Fruit fly (Drosophila melanogaster) whole organism, embryonic: Measurements from ENCODE around the gene ebd2.

Source experiments
- Aef1 ChIP-seq: fragments of 200-800 bp; sonication (Bioruptor generic); IDR thresholded peaks from 3 replicates; pipeline ENCODE4 v1.3.6; 2022; ENCODE audit warnings: missing biosample characterization, missing genetic modification characterization
- B-H1 ChIP-seq: fragments of 200-800 bp; sonication (Bioruptor generic); IDR thresholded peaks from 3 replicates; pipeline ENCODE4 v1.3.6; 2022; ENCODE audit warnings: missing biosample characterization, missing genetic modification characterization
- Bgb ChIP-seq: fragments of 200-800 bp; sonication (Bioruptor generic); IDR thresholded peaks from 2 replicates; pipeline ENCODE4 v1.3.6; 2022; ENCODE audit warnings: missing biosample characterization, missing genetic modification characterization; ENCODE audit not compliant: partially characterized antibody
- CG10431 ChIP-seq: fragments of 200-800 bp; sonication (Bioruptor generic); optimal IDR thresholded peaks from 3 replicates; lab custom pipeline; 2018; ENCODE audit warnings: missing biosample characterization, mild to moderate bottlenecking, missing genetic modification characterization
- CG11560 ChIP-seq: fragments of 200-800 bp; sonication (Bioruptor generic); IDR thresholded peaks from 3 replicates; pipeline ENCODE4 v1.3.6; 2022; ENCODE audit warnings: missing biosample characterization, missing genetic modification characterization
- CG12299 ChIP-seq: fragments of 200-800 bp; sonication (Bioruptor generic); optimal IDR thresholded peaks from 2 replicates; lab custom pipeline; 2018; ENCODE audit warnings: missing biosample characterization, mild to moderate bottlenecking, missing genetic modification characterization
- CG13624 ChIP-seq: fragments of 200-800 bp; sonication (Bioruptor generic); optimal IDR thresholded peaks from 2 replicates; lab custom pipeline; 2016; ENCODE audit warnings: missing biosample characterization, missing genetic modification characterization
- CG14667 ChIP-seq: fragments of 200-800 bp; sonication (Bioruptor generic); IDR thresholded peaks from 2 replicates; pipeline ENCODE4 v1.3.6; 2022; ENCODE audit warnings: missing biosample characterization, missing genetic modification characterization
- CG14965 ChIP-seq: fragments of 200-800 bp; sonication (Bioruptor generic); optimal IDR thresholded peaks from 2 replicates; lab custom pipeline; 2016; ENCODE audit warnings: missing biosample characterization, missing genetic modification characterization, borderline replicate concordance
- CG1529 ChIP-seq: fragments of 200-800 bp; sonication (Bioruptor generic); optimal IDR thresholded peaks from 3 replicates; lab custom pipeline; 2018; ENCODE audit warnings: missing biosample characterization, missing genetic modification characterization
- CG15514 ChIP-seq: fragments of 200-800 bp; sonication (Bioruptor generic); optimal IDR thresholded peaks from 3 replicates; lab custom pipeline; 2017; ENCODE audit warnings: missing biosample characterization, missing genetic modification characterization, mild to moderate bottlenecking, moderate library complexity, missing genetic modification reagents
- CG17802 ChIP-seq: fragments of 200-800 bp; sonication (Bioruptor generic); optimal IDR thresholded peaks from 2 replicates; lab custom pipeline; 2018; ENCODE audit warnings: missing biosample characterization, mild to moderate bottlenecking, missing genetic modification characterization, moderate library complexity
- CG17912 ChIP-seq: fragments of 200-800 bp; sonication (Bioruptor generic); optimal IDR thresholded peaks from 2 replicates; lab custom pipeline; 2018; ENCODE audit warnings: missing biosample characterization, mild to moderate bottlenecking, missing genetic modification characterization
- CG2875 ChIP-seq: fragments of 200-800 bp; sonication (Bioruptor generic); optimal IDR thresholded peaks from 2 replicates; lab custom pipeline; 2017; ENCODE audit warnings: missing biosample characterization, mild to moderate bottlenecking, missing genetic modification characterization, missing genetic modification reagents
- CG2889 ChIP-seq: fragments of 200-800 bp; sonication (Bioruptor generic); IDR thresholded peaks from 3 replicates; pipeline ENCODE4 v1.3.6; 2022; ENCODE audit warnings: missing biosample characterization, missing genetic modification characterization
- CG32772 ChIP-seq: fragments of 200-800 bp; sonication (Bioruptor generic); IDR thresholded peaks from 2 replicates; pipeline ENCODE4 v1.3.6; 2022; ENCODE audit warnings: missing biosample characterization, missing genetic modification characterization
- CG3995 ChIP-seq: fragments of 200-800 bp; sonication (Bioruptor generic); optimal IDR thresholded peaks from 3 replicates; lab custom pipeline; 2016; ENCODE audit warnings: missing biosample characterization, missing genetic modification characterization
- CG6791 ChIP-seq: fragments of 200-800 bp; sonication (Bioruptor generic); IDR thresholded peaks from 3 replicates; pipeline ENCODE4 v1.3.6; 2022; ENCODE audit warnings: missing biosample characterization, missing genetic modification characterization; ENCODE audit not compliant: partially characterized antibody
- CG7357 ChIP-seq: fragments of 200-800 bp; sonication (Bioruptor generic); IDR thresholded peaks from 3 replicates; pipeline ENCODE4 v1.3.6; 2022; ENCODE audit warnings: missing biosample characterization, missing genetic modification characterization
- CG8359 ChIP-seq: fragments of 200-800 bp; sonication (Bioruptor generic); optimal IDR thresholded peaks from 2 replicates; lab custom pipeline; 2017; ENCODE audit warnings: missing biosample characterization, mild to moderate bottlenecking, missing genetic modification characterization, borderline replicate concordance
- CHES-1-like ChIP-seq: fragments of 200-800 bp; sonication (Bioruptor generic); optimal IDR thresholded peaks from 2 replicates; lab custom pipeline; 2016; ENCODE audit warnings: missing biosample characterization, missing genetic modification characterization
- Dad ChIP-seq: fragments of 200-800 bp; sonication (Bioruptor generic); optimal IDR thresholded peaks from 3 replicates; lab custom pipeline; 2016; ENCODE audit warnings: missing biosample characterization, missing genetic modification characterization
- Doc2 ChIP-seq: fragments of 200-800 bp; sonication (Bioruptor generic); IDR thresholded peaks from 2 replicates; pipeline ENCODE4 v1.3.6; 2022; ENCODE audit warnings: missing biosample characterization, missing genetic modification characterization
- Dref ChIP-seq: fragments of 200-800 bp; sonication (Bioruptor generic); IDR thresholded peaks from 2 replicates; pipeline ENCODE4 v1.3.6; 2022; ENCODE audit warnings: missing biosample characterization, missing genetic modification characterization
- E2f2 ChIP-seq: fragments of 200-800 bp; sonication (Bioruptor generic); IDR thresholded peaks from 2 replicates; pipeline ENCODE4 v1.3.6; 2022; ENCODE audit warnings: missing biosample characterization, missing genetic modification characterization
- HLH3B ChIP-seq: fragments of 200-800 bp; sonication (Bioruptor generic); IDR thresholded peaks from 2 replicates; pipeline ENCODE4 v1.3.6; 2022; ENCODE audit warnings: missing biosample characterization, missing genetic modification characterization
- Hmx ChIP-seq: fragments of 200-800 bp; sonication (Bioruptor generic); optimal IDR thresholded peaks from 2 replicates; lab custom pipeline; 2016; ENCODE audit warnings: missing biosample characterization, missing genetic modification characterization
- Max ChIP-seq: fragments of 200-800 bp; sonication (Bioruptor generic); optimal IDR thresholded peaks from 2 replicates; lab custom pipeline; 2016; ENCODE audit warnings: missing biosample characterization, mild to moderate bottlenecking, missing genetic modification characterization
- Neu2 ChIP-seq: fragments of 200-800 bp; sonication (Bioruptor generic); optimal IDR thresholded peaks from 3 replicates; lab custom pipeline; 2016; ENCODE audit warnings: missing biosample characterization, missing genetic modification characterization, borderline replicate concordance
- Nf-YB ChIP-seq: fragments of 200-800 bp; sonication (Bioruptor generic); optimal IDR thresholded peaks from 3 replicates; lab custom pipeline; 2019; ENCODE audit warnings: missing biosample characterization, mild to moderate bottlenecking, missing genetic modification characterization, moderate library complexity
- Oli ChIP-seq: fragments of 200-800 bp; sonication (Bioruptor generic); optimal IDR thresholded peaks from 2 replicates; lab custom pipeline; 2018; ENCODE audit warnings: missing biosample characterization, mild to moderate bottlenecking, missing genetic modification characterization, moderate library complexity
- Side ChIP-seq: fragments of 200-800 bp; sonication (Bioruptor generic); optimal IDR thresholded peaks from 2 replicates; lab custom pipeline; 2016; ENCODE audit warnings: missing biosample characterization, missing genetic modification characterization
- ac ChIP-seq: fragments of 200-800 bp; sonication (Bioruptor generic); optimal IDR thresholded peaks from 3 replicates; lab custom pipeline; 2017; ENCODE audit warnings: missing biosample characterization, mild to moderate bottlenecking, missing genetic modification characterization
- cg ChIP-seq: fragments of 200-800 bp; sonication (Bioruptor generic); optimal IDR thresholded peaks from 3 replicates; lab custom pipeline; 2019; ENCODE audit warnings: missing biosample characterization, mild to moderate bottlenecking, missing genetic modification characterization, moderate library complexity
- dpn ChIP-seq, 2 experiments: fragments of 200-800 bp; sonication (Bioruptor generic); optimal IDR thresholded peaks; 3 replicates each; lab custom pipeline; 2016; ENCODE audit warnings: missing biosample characterization in 2 of 2, missing genetic modification characterization in 2 of 2
- en ChIP-seq: fragments of 200-800 bp; sonication (Bioruptor generic); optimal IDR thresholded peaks from 2 replicates; lab custom pipeline; 2016; ENCODE audit warnings: missing biosample characterization, missing genetic modification characterization
- exex ChIP-seq: fragments of 200-800 bp; sonication (Bioruptor generic); optimal IDR thresholded peaks from 4 replicates; lab custom pipeline; 2018; ENCODE audit warnings: missing biosample characterization, mild to moderate bottlenecking, missing genetic modification characterization, moderate library complexity
- gce ChIP-seq: fragments of 200-800 bp; sonication (Bioruptor generic); IDR thresholded peaks from 3 replicates; pipeline ENCODE4 v1.3.6; 2022; ENCODE audit warnings: missing biosample characterization, missing genetic modification characterization
- gcm ChIP-seq: fragments of 200-800 bp; sonication (Bioruptor generic); optimal IDR thresholded peaks from 2 replicates; lab custom pipeline; 2019; ENCODE audit warnings: missing biosample characterization, mild to moderate bottlenecking, missing genetic modification characterization, moderate library complexity
- ind ChIP-seq: fragments of 200-800 bp; sonication (Bioruptor generic); optimal IDR thresholded peaks from 3 replicates; lab custom pipeline; 2016; ENCODE audit warnings: missing biosample characterization, missing genetic modification characterization
- lab ChIP-seq: fragments of 200-800 bp; sonication (Bioruptor generic); optimal IDR thresholded peaks from 3 replicates; lab custom pipeline; 2017; ENCODE audit warnings: missing biosample characterization, missing genetic modification characterization, mild to moderate bottlenecking, moderate library complexity, missing genetic modification reagents
- nerfin-1 ChIP-seq: fragments of 200-800 bp; sonication (Bioruptor generic); optimal IDR thresholded peaks from 3 replicates; lab custom pipeline; 2019; ENCODE audit warnings: missing biosample characterization, mild to moderate bottlenecking, missing genetic modification characterization, moderate library complexity
- nmo ChIP-seq: fragments of 200-800 bp; sonication (Bioruptor generic); optimal IDR thresholded peaks from 2 replicates; lab custom pipeline; 2018; ENCODE audit warnings: missing biosample characterization, mild to moderate bottlenecking, missing genetic modification characterization, moderate library complexity
- scrt ChIP-seq: fragments of 200-800 bp; sonication (Bioruptor generic); optimal IDR thresholded peaks from 2 replicates; lab custom pipeline; 2018; ENCODE audit warnings: missing biosample characterization, mild to moderate bottlenecking, missing genetic modification characterization, moderate library complexity
- sima ChIP-seq: fragments of 200-800 bp; sonication (Bioruptor generic); optimal IDR thresholded peaks from 2 replicates; lab custom pipeline; 2016; ENCODE audit warnings: missing biosample characterization, missing genetic modification characterization
- slbo ChIP-seq: fragments of 200-800 bp; sonication (Bioruptor generic); IDR thresholded peaks from 2 replicates; pipeline ENCODE4 v1.3.6; 2022; ENCODE audit warnings: missing biosample characterization, missing genetic modification characterization
- sqz ChIP-seq: fragments of 200-800 bp; sonication (Bioruptor generic); optimal IDR thresholded peaks from 3 replicates; lab custom pipeline; 2018; ENCODE audit warnings: missing biosample characterization, mild to moderate bottlenecking, missing genetic modification characterization
- tap ChIP-seq: fragments of 200-800 bp; optimal IDR thresholded peaks from 3 replicates; lab custom pipeline; 2019; ENCODE audit warnings: missing biosample characterization, mild to moderate bottlenecking, missing genetic modification characterization, moderate library complexity
- tio ChIP-seq: fragments of 200-800 bp; sonication (Bioruptor generic); optimal IDR thresholded peaks from 2 replicates; lab custom pipeline; 2017; ENCODE audit warnings: missing biosample characterization, missing genetic modification characterization, inconsistent platforms
- z ChIP-seq: fragments of 200-800 bp; sonication (Bioruptor generic); IDR thresholded peaks from 3 replicates; pipeline ENCODE4 v1.3.6; 2022; ENCODE audit warnings: missing biosample characterization, missing genetic modification characterization

The ebd2 gene

DNA sequence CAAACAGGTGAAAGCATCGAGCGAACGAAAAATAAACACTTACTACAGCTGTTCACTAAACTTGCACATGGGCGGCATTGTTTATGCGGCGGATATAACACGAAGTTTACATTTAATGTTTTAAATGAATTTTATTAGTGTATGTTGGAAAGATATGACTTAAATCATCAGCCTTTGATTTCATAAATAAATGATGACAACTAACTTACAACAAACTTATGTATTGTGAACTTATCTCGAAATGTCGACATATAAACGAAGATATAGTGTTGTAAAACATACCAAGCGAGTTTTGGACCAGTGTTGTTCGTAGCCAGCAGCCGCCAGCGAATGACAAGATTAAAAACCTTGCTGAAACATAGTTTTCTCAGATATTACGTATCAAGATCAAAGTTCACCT lies 44.7 kb downstream of the ebd2 start, which contains the start of the genes CG11309 and CG7632 (continued):
- TF ChIP-seq CG32772 (GFP tag; lab: Robert Waterston, UW) (peak; percentile 93), nerfin-1 (tag; lab: Kevin White, UChicago) (peak; percentile 100), Hmx (GFP tag; lab: Kevin White, UChicago) (peak; percentile 96), Side (GFP tag; lab: Kevin White, UChicago) (peak; percentile 99), E2f2 (peak; percentile 87), en (GFP tag; lab: Kevin White, UChicago) (peak; percentile 99), CG14965 (peak; percentile 91), Dref (GFP tag; lab: Robert Waterston, UW) (0 out of 2 replicates have a peak, but pooled peaks have one; percentile 34), Aef1 (GFP tag; lab: Robert Waterston, UW) (peak; percentile 94), dpn (GFP tag; optimal IDR thresholded peaks at IDR 0.05; lab: Kevin White, UChicago) (peak; percentile 98 to 99), sima (peak; percentile 98), CG12299 (tag; lab: Kevin White, UChicago) (peak; percentile 100), CG11560 (tag; lab: Robert Waterston, UW) (peak; percentile 66), lab (peak; percentile 100), CG8359 (GFP tag; lab: Kevin White, UChicago) (peak; percentile 95), exex (tag; lab: Kevin White, UChicago) (peak; percentile 98), CG1529 (GFP tag; lab: Kevin White, UChicago) (peak; percentile 99), CG3995 (GFP tag; lab: Kevin White, UChicago) (peak; percentile 87), CHES-1-like (peak; percentile 98), CG14667 (peak; percentile 89), z (GFP tag; lab: Robert Waterston, UW) (peak; percentile 82; the same call in 2 of the 3 replicates), nmo (peak; percentile 100), scrt (peak; percentile 99), Nf-YB (GFP tag; lab: Kevin White, UChicago) (peak; percentile 93), CG7357 (GFP tag; lab: Robert Waterston, UW) (peak; percentile 85), Neu2 (GFP tag; lab: Kevin White, UChicago) (peak; percentile 96), Dad (GFP tag; lab: Kevin White, UChicago) (peak; percentile 98), B-H1 (GFP tag; lab: Robert Waterston, UW) (peak; percentile 96), tio (GFP tag; lab: Kevin White, UChicago) (peak; percentile 94), Oli (tag; lab: Kevin White, UChicago) (peak; percentile 99), CG2889 (GFP tag; lab: Robert Waterston, UW) (peak; percentile 94), sqz (GFP tag; lab: Kevin White, UChicago) (peak; percentile 99), tap (tag; lab: Kevin White, UChicago) (peak; percentile 100), cg (peak; percentile 29), ind (GFP tag; lab: Kevin White, UChicago) (peak; percentile 98), gce (GFP tag; lab: Robert Waterston, UW) (peak; percentile 98), Doc2 (GFP tag; lab: Robert Waterston, UW) (peak; percentile 80), CG17912 (GFP tag; lab: Kevin White, UChicago) (peak; percentile 99), CG17802 (peak; percentile 93), CG2875 (GFP tag; lab: Kevin White, UChicago) (peak; percentile 99), CG6791 (GFP tag; lab: Robert Waterston, UW) (0 out of 3 replicates have a peak, but pooled peaks have one; percentile 33), gcm (GFP tag; lab: Kevin White, UChicago) (peak; percentile 100), ac (GFP tag; lab: Kevin White, UChicago) (peak; percentile 98), CG10431 (peak; percentile 98), CG13624 (GFP tag; lab: Kevin White, UChicago) (peak; percentile 99), CG15514 (peak; percentile 96), slbo (GFP tag; lab: Robert Waterston, UW) (peak; percentile 94), HLH3B (GFP tag; lab: Robert Waterston, UW) (peak; percentile 98), Bgb (GFP tag; lab: Robert Waterston, UW) (peak; percentile 41; the same call in 1 of the 2 replicates), Max (GFP tag; lab: Kevin White, UChicago) (peak; percentile 99)
